Fruit fly (Drosophila melanogaster) whole organism, embryonic: ENCODE data around the gene CG9919.

Experiments
- Awh ChIP-seq: fragments of 200-800 bp; sonication (Bioruptor generic); IDR thresholded peaks from 2 replicates; pipeline ENCODE4, ENCODE4 v1.3.6; 2022; ENCODE audit warnings: missing biosample characterization, missing genetic modification characterization
- CG10147 ChIP-seq: fragments of 200-800 bp; sonication (Bioruptor generic); optimal IDR thresholded peaks from 2 replicates; lab custom pipeline; 2019; ENCODE audit warnings: missing biosample characterization, mild to moderate bottlenecking, missing genetic modification characterization, moderate library complexity
- CG10654 ChIP-seq: fragments of 200-800 bp; sonication (Bioruptor generic); optimal IDR thresholded peaks from 2 replicates; lab custom pipeline; 2016; ENCODE audit warnings: missing biosample characterization, missing genetic modification characterization
- CG11723 ChIP-seq: fragments of 200-800 bp; sonication (Bioruptor generic); optimal IDR thresholded peaks from 2 replicates; lab custom pipeline; 2017; ENCODE audit warnings: missing biosample characterization, mild to moderate bottlenecking, missing genetic modification characterization
- CG14441 ChIP-seq: fragments of 200-800 bp; sonication (Bioruptor generic); IDR thresholded peaks from 2 replicates; pipeline ENCODE4 v1.3.6; 2022; ENCODE audit warnings: missing biosample characterization, missing genetic modification characterization
- CG15269 ChIP-seq: fragments of 200-800 bp; sonication (Bioruptor generic); optimal IDR thresholded peaks from 2 replicates; lab custom pipeline; 2018; ENCODE audit warnings: missing biosample characterization, mild to moderate bottlenecking, missing genetic modification characterization, moderate library complexity
- CG1647 ChIP-seq: fragments of 200-800 bp; sonication (Bioruptor generic); optimal IDR thresholded peaks from 3 replicates; lab custom pipeline; 2016; ENCODE audit warnings: missing biosample characterization, missing genetic modification characterization
- CG17359 ChIP-seq: fragments of 200-800 bp; sonication (Bioruptor generic); optimal IDR thresholded peaks from 3 replicates; lab custom pipeline; 2018; ENCODE audit warnings: missing biosample characterization, mild to moderate bottlenecking, missing genetic modification characterization, moderate library complexity
- CG17912 ChIP-seq: fragments of 200-800 bp; sonication (Bioruptor generic); optimal IDR thresholded peaks from 2 replicates; lab custom pipeline; 2018; ENCODE audit warnings: missing biosample characterization, mild to moderate bottlenecking, missing genetic modification characterization
- CG18011 ChIP-seq: fragments of 200-800 bp; sonication (Bioruptor generic); optimal IDR thresholded peaks from 2 replicates; lab custom pipeline; 2017; ENCODE audit warnings: missing biosample characterization, missing genetic modification characterization, mild to moderate bottlenecking, moderate library complexity, missing genotype
- CG2129 ChIP-seq: fragments of 200-800 bp; sonication (Bioruptor generic); IDR thresholded peaks from 2 replicates; pipeline ENCODE4 v1.3.6; 2022; ENCODE audit warnings: missing biosample characterization, missing genetic modification characterization; ENCODE audit not compliant: partially characterized antibody
- CG3281 ChIP-seq: fragments of 200-800 bp; sonication (Bioruptor generic); optimal IDR thresholded peaks from 3 replicates; lab custom pipeline; 2017; ENCODE audit warnings: missing biosample characterization, mild to moderate bottlenecking, missing genetic modification characterization
- CG42726 ChIP-seq: fragments of 200-800 bp; sonication (Bioruptor generic); IDR thresholded peaks from 2 replicates; pipeline ENCODE4 v1.3.6; 2022; ENCODE audit warnings: missing biosample characterization, missing genetic modification characterization; ENCODE audit not compliant: partially characterized antibody
- CG4404 ChIP-seq: fragments of 200-800 bp; sonication (Bioruptor generic); IDR thresholded peaks from 2 replicates; pipeline ENCODE4 v1.3.6; 2022; ENCODE audit warnings: missing biosample characterization, missing genetic modification characterization
- CG4820 ChIP-seq: fragments of 200-800 bp; sonication (Bioruptor generic); optimal IDR thresholded peaks from 3 replicates; lab custom pipeline; 2016; ENCODE audit warnings: missing biosample characterization, missing genetic modification characterization
- CG5245 ChIP-seq: fragments of 200-800 bp; sonication (Bioruptor generic); optimal IDR thresholded peaks from 3 replicates; lab custom pipeline; 2016; ENCODE audit warnings: missing biosample characterization, missing genetic modification characterization
- CG6272 ChIP-seq: fragments of 200-800 bp; sonication (Bioruptor generic); IDR thresholded peaks from 2 replicates; pipeline ENCODE4 v1.3.6; 2022; ENCODE audit warnings: missing biosample characterization, missing genetic modification characterization
- CG6683 ChIP-seq: fragments of 200-800 bp; sonication (Bioruptor generic); optimal IDR thresholded peaks from 2 replicates; lab custom pipeline; 2017; ENCODE audit warnings: missing biosample characterization, mild to moderate bottlenecking, missing genetic modification characterization, missing genetic modification reagents
- CG7357 ChIP-seq: fragments of 200-800 bp; sonication (Bioruptor generic); IDR thresholded peaks from 3 replicates; pipeline ENCODE4 v1.3.6; 2022; ENCODE audit warnings: missing biosample characterization, missing genetic modification characterization
- CG7963 ChIP-seq: fragments of 200-800 bp; sonication (Bioruptor generic); IDR thresholded peaks from 3 replicates; pipeline ENCODE4 v1.3.6; 2022; ENCODE audit warnings: missing biosample characterization, missing genetic modification characterization; ENCODE audit not compliant: partially characterized antibody
- Camta ChIP-seq: fragments of 200-800 bp; sonication (Bioruptor generic); optimal IDR thresholded peaks from 2 replicates; lab custom pipeline; 2016; ENCODE audit warnings: missing biosample characterization, missing genetic modification characterization
- D19B ChIP-seq: fragments of 200-800 bp; sonication (Bioruptor generic); optimal IDR thresholded peaks from 2 replicates; lab custom pipeline; 2017; ENCODE audit warnings: missing biosample characterization, mild to moderate bottlenecking, missing genetic modification characterization
- Gsc ChIP-seq: fragments of 200-800 bp; sonication (Bioruptor generic); IDR thresholded peaks from 2 replicates; pipeline ENCODE4 v1.3.6; 2022; ENCODE audit warnings: missing biosample characterization, missing genetic modification characterization
- Hmx ChIP-seq: fragments of 200-800 bp; sonication (Bioruptor generic); optimal IDR thresholded peaks from 2 replicates; lab custom pipeline; 2016; ENCODE audit warnings: missing biosample characterization, missing genetic modification characterization
- Hr51 ChIP-seq, 2 experiments: fragments of 200-800 bp; sonication (Bioruptor generic); optimal IDR thresholded peaks; 2 replicates in 1 of 2; 3 replicates in 1 of 2; lab custom pipeline; 2016 to 2018; ENCODE audit warnings: missing biosample characterization in 2 of 2, missing genetic modification characterization in 2 of 2, mild to moderate bottlenecking in 1 of 2, moderate library complexity in 1 of 2
- Kr ChIP-seq: fragments of 200-800 bp; sonication (Bioruptor generic); optimal IDR thresholded peaks from 2 replicates; lab custom pipeline; 2017; ENCODE audit warnings: missing biosample characterization, mild to moderate bottlenecking, missing genetic modification characterization
- Lpt ChIP-seq: fragments of >200 bp; optimal IDR thresholded peaks from 2 replicates; lab custom pipeline; 2018; ENCODE audit warnings: missing biosample characterization, missing genetic modification characterization
- Nf-YC ChIP-seq: fragments of 200-800 bp; optimal IDR thresholded peaks from 3 replicates; lab custom pipeline; 2019; ENCODE audit warnings: missing biosample characterization, mild to moderate bottlenecking, missing genetic modification characterization, moderate library complexity
- NfI ChIP-seq: fragments of 200-800 bp; sonication (Bioruptor generic); optimal IDR thresholded peaks from 3 replicates; lab custom pipeline; 2018; ENCODE audit warnings: missing biosample characterization, mild to moderate bottlenecking, missing genetic modification characterization, moderate library complexity
- Poxn ChIP-seq: fragments of 200-800 bp; sonication (Bioruptor generic); IDR thresholded peaks from 2 replicates; pipeline ENCODE4 v1.3.6; 2022; ENCODE audit warnings: missing biosample characterization, missing genetic modification characterization
- al ChIP-seq: fragments of 200-800 bp; sonication (Bioruptor generic); IDR thresholded peaks from 2 replicates; pipeline ENCODE4 v1.3.6; 2022; ENCODE audit warnings: missing biosample characterization, missing genetic modification characterization
- bsh ChIP-seq, 2 experiments: fragments of 200-800 bp; sonication (Bioruptor generic); optimal IDR thresholded peaks; 2 replicates each; lab custom pipeline; 2017 to 2018; ENCODE audit warnings: mild to moderate bottlenecking in 2 of 2, missing biosample characterization in 2 of 2, missing genetic modification characterization in 2 of 2, moderate library complexity in 1 of 2
- ewg ChIP-seq: fragments of 200-800 bp; sonication (Bioruptor generic); optimal IDR thresholded peaks from 3 replicates; lab custom pipeline; 2017; ENCODE audit warnings: mild to moderate bottlenecking, missing biosample characterization, missing genetic modification reagents, missing genetic modification characterization
- gcm2 ChIP-seq: fragments of 200-800 bp; sonication (Bioruptor generic); optimal IDR thresholded peaks from 2 replicates; lab custom pipeline; 2016; ENCODE audit warnings: missing biosample characterization, missing genetic modification characterization
- gsb-n ChIP-seq: fragments of 200-800 bp; sonication (Bioruptor generic); optimal IDR thresholded peaks from 3 replicates; lab custom pipeline; 2018; ENCODE audit warnings: missing biosample characterization, mild to moderate bottlenecking, missing genetic modification characterization
- insv ChIP-seq, 2 experiments: fragments of 200-800 bp; sonication (Bioruptor generic); optimal IDR thresholded peaks; 3 replicates each; lab custom pipeline; 2016 to 2018; ENCODE audit warnings: missing biosample characterization in 2 of 2, missing genetic modification characterization in 2 of 2
- lola ChIP-seq, 3 experiments: fragments of >200 bp in 2 of 3; fragments of 200-800 bp in 1 of 3; sonication (Bioruptor generic) in 1 of 3; optimal IDR thresholded peaks; 2 replicates each; lab custom pipeline; 2017 to 2019; ENCODE audit warnings: missing biosample characterization in 3 of 3, missing genetic modification characterization in 3 of 3, mild to moderate bottlenecking in 1 of 3, moderate library complexity in 1 of 3
- mld ChIP-seq: fragments of 200-800 bp; sonication (Bioruptor generic); IDR thresholded peaks from 3 replicates; pipeline ENCODE4 v1.3.6; 2022; ENCODE audit warnings: missing biosample characterization, missing genetic modification characterization; ENCODE audit not compliant: partially characterized antibody
- pita ChIP-seq: fragments of 200-800 bp; sonication (Bioruptor generic); optimal IDR thresholded peaks from 2 replicates; lab custom pipeline; 2017; ENCODE audit warnings: missing biosample characterization, mild to moderate bottlenecking, missing genetic modification characterization
- repo ChIP-seq: fragments of 200-800 bp; sonication (Bioruptor generic); optimal IDR thresholded peaks from 2 replicates; lab custom pipeline; 2016; ENCODE audit warnings: missing biosample characterization, missing genetic modification characterization
- sd ChIP-seq: fragments of 200-800 bp; sonication (Bioruptor generic); optimal IDR thresholded peaks from 3 replicates; lab custom pipeline; 2018; ENCODE audit warnings: missing biosample characterization, mild to moderate bottlenecking, missing genetic modification characterization, moderate library complexity
- seq ChIP-seq: fragments of 200-800 bp; sonication (Bioruptor generic); IDR thresholded peaks from 2 replicates; pipeline ENCODE4 v1.3.6; 2022; ENCODE audit warnings: missing biosample characterization, missing genetic modification characterization
- slou ChIP-seq: fragments of 200-800 bp; sonication (Bioruptor generic); optimal IDR thresholded peaks from 3 replicates; lab custom pipeline; 2016; ENCODE audit warnings: missing biosample characterization, missing genetic modification characterization
- tio ChIP-seq: fragments of 200-800 bp; sonication (Bioruptor generic); optimal IDR thresholded peaks from 2 replicates; lab custom pipeline; 2017; ENCODE audit warnings: missing biosample characterization, missing genetic modification characterization, inconsistent platforms
- tna ChIP-seq: fragments of 200-800 bp; sonication (Bioruptor generic); IDR thresholded peaks from 2 replicates; pipeline ENCODE4 v1.3.6; 2022; ENCODE audit warnings: missing biosample characterization, missing genetic modification characterization; ENCODE audit not compliant: partially characterized antibody
- wek ChIP-seq: fragments of 200-800 bp; sonication (Bioruptor generic); optimal IDR thresholded peaks from 3 replicates; lab custom pipeline; 2018; ENCODE audit warnings: missing biosample characterization, mild to moderate bottlenecking, missing genetic modification characterization, moderate library complexity
- zen ChIP-seq: fragments of 200-800 bp; sonication (Bioruptor generic); optimal IDR thresholded peaks from 3 replicates; lab custom pipeline; 2018; ENCODE audit warnings: missing biosample characterization, mild to moderate bottlenecking, missing genetic modification characterization, moderate library complexity
- zfh2 ChIP-seq: fragments of 200-800 bp; sonication (Bioruptor generic); optimal IDR thresholded peaks from 2 replicates; lab custom pipeline; 2016; ENCODE audit warnings: missing biosample characterization, missing genetic modification characterization

CG9919 gene

dm6 chrX:16358670-16359320 lies 28.2 kb upstream of the CG9919 start, which contains the start of the genes U2af50 and PIG-Q (continued):
- TF ChIP-seq seq (GFP tag; lab: Robert Waterston, UW): peak; percentile 88; the same call in 1 of the 2 replicates
- TF ChIP-seq CG11723 (GFP tag; lab: Kevin White, UChicago): peak; percentile 87
- TF ChIP-seq CG18011 (GFP tag; lab: Kevin White, UChicago): peak; percentile 62
- peak; percentile 68 for TF ChIP-seq Poxn
- peak; percentile 80 for TF ChIP-seq D19B (GFP tag; lab: Kevin White, UChicago)
- TF ChIP-seq CG7963 (GFP tag; lab: Robert Waterston, UW): no peak
- TF ChIP-seq pita (GFP tag; lab: Kevin White, UChicago): no peak
- peak; percentile 93 for TF ChIP-seq CG17359
- peak; percentile 40 for TF ChIP-seq gcm2 (GFP tag; lab: Kevin White, UChicago)
- TF ChIP-seq Kr (GFP tag; lab: Kevin White, UChicago): peak; percentile 57
- TF ChIP-seq wek (GFP tag; lab: Kevin White, UChicago): peak; percentile 58
- peak; percentile 85 for TF ChIP-seq CG7357 (GFP tag; lab: Robert Waterston, UW)
- peak; percentile 95 for TF ChIP-seq CG15269
- TF ChIP-seq CG3281 (GFP tag; lab: Kevin White, UChicago): peak; percentile 92
- TF ChIP-seq repo (GFP tag; lab: Kevin White, UChicago): no peak
- TF ChIP-seq insv (GFP tag; optimal IDR thresholded peaks at IDR 0.05; lab: Kevin White, UChicago): peak in 1 of 2 experiments; percentile 63
- peak; percentile 83 for TF ChIP-seq Nf-YC (tag; lab: Kevin White, UChicago)
- peak; percentile 86 for TF ChIP-seq CG4404
- no peak for TF ChIP-seq tna (GFP tag; lab: Robert Waterston, UW)
- TF ChIP-seq mld (GFP tag; lab: Robert Waterston, UW): no peak
- TF ChIP-seq CG6683 (GFP tag; lab: Kevin White, UChicago): peak; percentile 74
- TF ChIP-seq Gsc (GFP tag; lab: Robert Waterston, UW): no peak
- TF ChIP-seq CG14441 (GFP tag; lab: Robert Waterston, UW): peak; percentile 91
- peak; percentile 83 for TF ChIP-seq CG5245 (GFP tag; lab: Kevin White, UChicago)
- peak in 1 of 3 experiments; percentile 92 for TF ChIP-seq lola (GFP tag; optimal IDR thresholded peaks at IDR 0.05; lab: Kevin White, UChicago)
- peak; percentile 71 for TF ChIP-seq slou
- TF ChIP-seq bsh (GFP tag; optimal IDR thresholded peaks at IDR 0.05; lab: Kevin White, UChicago): peak; percentile 77 to 96
- TF ChIP-seq gsb-n (tag; lab: Kevin White, UChicago): no peak
- TF ChIP-seq Awh (GFP tag; lab: Robert Waterston, UW): no peak; the same call in 1 of the 2 replicates
- TF ChIP-seq CG2129: no peak
- peak; percentile 93 for TF ChIP-seq NfI (GFP tag; lab: Kevin White, UChicago)
- TF ChIP-seq CG4820 (GFP tag; lab: Kevin White, UChicago): peak; percentile 86
- TF ChIP-seq sd (tag; lab: Kevin White, UChicago): peak; percentile 87
- TF ChIP-seq zfh2: peak; percentile 67
- TF ChIP-seq CG6272: no peak
- TF ChIP-seq tio (GFP tag; lab: Kevin White, UChicago): no peak
- peak; percentile 68 for TF ChIP-seq CG17912
- peak; percentile 85 for TF ChIP-seq ewg (GFP tag; lab: Kevin White, UChicago)
- TF ChIP-seq CG10147: peak; percentile 88
- peak; percentile 45 to 94 for TF ChIP-seq Hr51 (GFP tag; optimal IDR thresholded peaks at IDR 0.05; lab: Kevin White, UChicago)
- TF ChIP-seq zen (tag; lab: Kevin White, UChicago): peak; percentile 95
- no peak for TF ChIP-seq Hmx (GFP tag; lab: Kevin White, UChicago)
- TF ChIP-seq CG42726 (GFP tag; lab: Robert Waterston, UW): no peak
- peak; percentile 57 for TF ChIP-seq Camta
- TF ChIP-seq Lpt (GFP tag; lab: Kevin White, UChicago): no peak
- TF ChIP-seq CG10654: peak; percentile 91
- TF ChIP-seq CG1647 (GFP tag; lab: Kevin White, UChicago): peak; percentile 43
- TF ChIP-seq al (GFP tag; lab: Robert Waterston, UW): peak; percentile 91; the same call in 1 of the 2 replicates
